Fruit fly (Drosophila melanogaster) whole organism, embryonic: ENCODE measurements around the gene mRpL19.
A peak's percentile ranks its signal among the peaks of the same experiment; 100 is the strongest.

Source experiments
- Adf1 ChIP-seq: fragments of 200-800 bp; sonication (Bioruptor generic); IDR thresholded peaks from 2 replicates; pipeline ENCODE4 v1.3.6; 2022; ENCODE audit warnings: missing biosample characterization, missing genetic modification characterization
- B-H1 ChIP-seq: fragments of 200-800 bp; sonication (Bioruptor generic); IDR thresholded peaks from 3 replicates; pipeline ENCODE4 v1.3.6; 2022; ENCODE audit warnings: missing biosample characterization, missing genetic modification characterization
- CG10267 ChIP-seq: fragments of 200-800 bp; sonication (Bioruptor generic); optimal IDR thresholded peaks from 2 replicates; lab custom pipeline; 2018; ENCODE audit warnings: missing biosample characterization, mild to moderate bottlenecking, missing genetic modification characterization, moderate library complexity
- CG10543 ChIP-seq: fragments of 200-800 bp; sonication (Bioruptor generic); optimal IDR thresholded peaks from 3 replicates; lab custom pipeline; 2017; ENCODE audit warnings: missing biosample characterization, mild to moderate bottlenecking, missing genetic modification characterization, moderate library complexity
- CG12769 ChIP-seq: fragments of 200-800 bp; sonication (Bioruptor generic); optimal IDR thresholded peaks from 2 replicates; lab custom pipeline; 2019; ENCODE audit warnings: missing biosample characterization, mild to moderate bottlenecking, missing genetic modification characterization, moderate library complexity
- CG13287 ChIP-seq: fragments of 200-800 bp; sonication (Bioruptor generic); IDR thresholded peaks from 2 replicates; pipeline ENCODE4 v1.3.6; 2022; ENCODE audit warnings: missing biosample characterization, missing genetic modification characterization; ENCODE audit not compliant: partially characterized antibody
- CG13424 ChIP-seq: fragments of 200-800 bp; sonication (Bioruptor generic); optimal IDR thresholded peaks from 2 replicates; lab custom pipeline; 2019; ENCODE audit warnings: missing biosample characterization, mild to moderate bottlenecking, missing genetic modification characterization, moderate library complexity
- CG13775 ChIP-seq: fragments of 200-800 bp; sonication (Bioruptor generic); optimal IDR thresholded peaks from 3 replicates; lab custom pipeline; 2017; ENCODE audit warnings: missing biosample characterization, mild to moderate bottlenecking, missing genetic modification characterization
- CG14050 ChIP-seq: fragments of 200-800 bp; sonication (Bioruptor generic); IDR thresholded peaks from 3 replicates; pipeline ENCODE4 v1.3.6; 2022; ENCODE audit warnings: missing biosample characterization, missing genetic modification characterization
- CG15479 ChIP-seq: fragments of 200-800 bp; sonication (Bioruptor generic); optimal IDR thresholded peaks from 3 replicates; lab custom pipeline; 2019; ENCODE audit warnings: missing biosample characterization, mild to moderate bottlenecking, missing genetic modification characterization, moderate library complexity
- CG16779 ChIP-seq: fragments of 200-800 bp; sonication (Bioruptor generic); IDR thresholded peaks from 2 replicates; pipeline ENCODE4 v1.3.6; 2022; ENCODE audit warnings: missing biosample characterization, missing genetic modification characterization
- CG17186 ChIP-seq: fragments of 200-800 bp; sonication (Bioruptor generic); optimal IDR thresholded peaks from 3 replicates; lab custom pipeline; 2017; ENCODE audit warnings: missing biosample characterization, missing genetic modification reagents, missing genetic modification characterization
- CG17328 ChIP-seq: fragments of 200-800 bp; sonication (Bioruptor generic); IDR thresholded peaks from 2 replicates; pipeline ENCODE4 v1.3.6; 2022; ENCODE audit warnings: missing biosample characterization, missing genetic modification characterization
- CG17361 ChIP-seq: fragments of 200-800 bp; sonication (Bioruptor generic); IDR thresholded peaks from 3 replicates; pipeline ENCODE4 v1.3.6; 2022; ENCODE audit warnings: missing biosample characterization, missing genetic modification characterization
- CG18262 ChIP-seq: fragments of 200-800 bp; optimal IDR thresholded peaks from 3 replicates; lab custom pipeline; 2019; ENCODE audit warnings: missing biosample characterization, mild to moderate bottlenecking, missing genetic modification characterization, moderate library complexity
- CG31388 ChIP-seq: fragments of 200-800 bp; sonication (Bioruptor generic); optimal IDR thresholded peaks from 2 replicates; lab custom pipeline; 2016; ENCODE audit warnings: missing biosample characterization, missing genetic modification characterization
- CG5953 ChIP-seq: fragments of 200-800 bp; sonication (Bioruptor generic); IDR thresholded peaks from 2 replicates; pipeline ENCODE4 v1.3.6; 2022; ENCODE audit warnings: missing biosample characterization, missing genetic modification characterization
- CG7271 ChIP-seq: fragments of 200-800 bp; sonication (Bioruptor generic); optimal IDR thresholded peaks from 2 replicates; lab custom pipeline; 2018; ENCODE audit warnings: missing biosample characterization, mild to moderate bottlenecking, missing genetic modification characterization, moderate library complexity
- Camta ChIP-seq: fragments of 200-800 bp; sonication (Bioruptor generic); optimal IDR thresholded peaks from 2 replicates; lab custom pipeline; 2016; ENCODE audit warnings: missing biosample characterization, missing genetic modification characterization
- Dref ChIP-seq: fragments of 200-800 bp; sonication (Bioruptor generic); IDR thresholded peaks from 2 replicates; pipeline ENCODE4 v1.3.6; 2022; ENCODE audit warnings: missing biosample characterization, missing genetic modification characterization
- Lim3 ChIP-seq: fragments of 200-800 bp; sonication (Bioruptor generic); IDR thresholded peaks from 2 replicates; pipeline ENCODE4 v1.3.6; 2022; ENCODE audit warnings: missing biosample characterization, missing genetic modification characterization
- Mrtf ChIP-seq: fragments of 200-800 bp; sonication (Bioruptor generic); IDR thresholded peaks from 3 replicates; pipeline ENCODE4 v1.3.6; 2022; ENCODE audit warnings: missing biosample characterization, missing genetic modification characterization
- Oli ChIP-seq: fragments of 200-800 bp; sonication (Bioruptor generic); optimal IDR thresholded peaks from 2 replicates; lab custom pipeline; 2018; ENCODE audit warnings: missing biosample characterization, mild to moderate bottlenecking, missing genetic modification characterization, moderate library complexity
- Sry-β ChIP-seq: fragments of 200-800 bp; sonication (Bioruptor generic); optimal IDR thresholded peaks from 2 replicates; lab custom pipeline; 2018; ENCODE audit warnings: missing biosample characterization, mild to moderate bottlenecking, missing genetic modification characterization, moderate library complexity
- Stat92E ChIP-seq, 3 experiments: fragments of >200 bp in 2 of 3; fragments of 200-800 bp in 1 of 3; sonication (Bioruptor generic) in 1 of 3; optimal IDR thresholded peaks; 2 replicates each; lab custom pipeline; 2017 to 2019; ENCODE audit warnings: missing biosample characterization in 3 of 3, missing genetic modification characterization in 3 of 3, mild to moderate bottlenecking in 1 of 3, moderate library complexity in 1 of 3
- ac ChIP-seq: fragments of 200-800 bp; sonication (Bioruptor generic); optimal IDR thresholded peaks from 3 replicates; lab custom pipeline; 2017; ENCODE audit warnings: missing biosample characterization, mild to moderate bottlenecking, missing genetic modification characterization
- ato ChIP-seq: fragments of 200-800 bp; sonication (Bioruptor generic); IDR thresholded peaks from 2 replicates; pipeline ENCODE4 v1.3.6; 2022; ENCODE audit warnings: missing biosample characterization, missing genetic modification characterization; ENCODE audit not compliant: partially characterized antibody
- az2 ChIP-seq: fragments of 200-800 bp; sonication (Bioruptor generic); optimal IDR thresholded peaks from 3 replicates; lab custom pipeline; 2016; ENCODE audit warnings: missing biosample characterization, missing genetic modification characterization
- btn ChIP-seq: fragments of 200-800 bp; sonication (Bioruptor generic); optimal IDR thresholded peaks from 2 replicates; lab custom pipeline; 2016; ENCODE audit warnings: missing biosample characterization, missing genetic modification characterization
- cg ChIP-seq: fragments of 200-800 bp; sonication (Bioruptor generic); optimal IDR thresholded peaks from 3 replicates; lab custom pipeline; 2019; ENCODE audit warnings: missing biosample characterization, mild to moderate bottlenecking, missing genetic modification characterization, moderate library complexity
- ci ChIP-seq: fragments of 200-800 bp; sonication (Bioruptor generic); IDR thresholded peaks from 3 replicates; pipeline ENCODE4 v1.3.6; 2022; ENCODE audit warnings: missing biosample characterization, missing genetic modification characterization
- dati ChIP-seq: fragments of 200-800 bp; sonication (Bioruptor generic); IDR thresholded peaks from 2 replicates; pipeline ENCODE4 v1.3.6; 2022; ENCODE audit warnings: missing biosample characterization, missing genetic modification characterization
- fd102C ChIP-seq: fragments of 200-800 bp; sonication (Bioruptor generic); optimal IDR thresholded peaks from 2 replicates; lab custom pipeline; 2018; ENCODE audit warnings: missing biosample characterization, mild to moderate bottlenecking, missing genetic modification characterization, moderate library complexity
- lab ChIP-seq: fragments of 200-800 bp; sonication (Bioruptor generic); optimal IDR thresholded peaks from 3 replicates; lab custom pipeline; 2017; ENCODE audit warnings: missing biosample characterization, missing genetic modification characterization, mild to moderate bottlenecking, moderate library complexity, missing genetic modification reagents
- pfk ChIP-seq: fragments of 200-800 bp; sonication (Bioruptor generic); optimal IDR thresholded peaks from 2 replicates; lab custom pipeline; 2018; ENCODE audit warnings: missing biosample characterization, mild to moderate bottlenecking, missing genetic modification characterization, moderate library complexity
- prd ChIP-seq, 3 experiments: fragments of >200 bp in 2 of 3; fragments of 200-800 bp in 1 of 3; sonication (Bioruptor generic) in 1 of 3; optimal IDR thresholded peaks in 2 of 3; IDR thresholded peaks in 1 of 3; 2 replicates in 2 of 3; 3 replicates in 1 of 3; pipeline versions ENCODE4 v1.3.6 to Lab custom; 2017 to 2022; ENCODE audit warnings: missing biosample characterization in 1 of 3, missing genetic modification characterization in 1 of 3
- pros ChIP-seq: fragments of 200-800 bp; sonication (Bioruptor generic); optimal IDR thresholded peaks from 3 replicates; lab custom pipeline; 2019; ENCODE audit warnings: missing biosample characterization, mild to moderate bottlenecking, missing genetic modification characterization, moderate library complexity
- scrt ChIP-seq: fragments of 200-800 bp; sonication (Bioruptor generic); optimal IDR thresholded peaks from 2 replicates; lab custom pipeline; 2018; ENCODE audit warnings: missing biosample characterization, mild to moderate bottlenecking, missing genetic modification characterization, moderate library complexity
- sens ChIP-seq: fragments of 200-800 bp; sonication (Bioruptor generic); peaks from one replicate; lab custom pipeline; 2016; ENCODE audit warnings: missing biosample characterization, missing genetic modification characterization
- slou ChIP-seq: fragments of 200-800 bp; sonication (Bioruptor generic); optimal IDR thresholded peaks from 3 replicates; lab custom pipeline; 2016; ENCODE audit warnings: missing biosample characterization, missing genetic modification characterization
- sr ChIP-seq: fragments of 200-800 bp; sonication (Bioruptor generic); IDR thresholded peaks from 3 replicates; pipeline ENCODE4 v1.3.6; 2022; ENCODE audit warnings: missing biosample characterization, missing genetic modification characterization
- tap ChIP-seq: fragments of 200-800 bp; optimal IDR thresholded peaks from 3 replicates; lab custom pipeline; 2019; ENCODE audit warnings: missing biosample characterization, mild to moderate bottlenecking, missing genetic modification characterization, moderate library complexity
- twi ChIP-seq: fragments of 200-800 bp; optimal IDR thresholded peaks from 2 replicates; lab custom pipeline; 2019; ENCODE audit warnings: missing biosample characterization, mild to moderate bottlenecking, missing genetic modification characterization, moderate library complexity
- tx ChIP-seq: fragments of 200-800 bp; sonication (Bioruptor generic); optimal IDR thresholded peaks from 2 replicates; lab custom pipeline; 2016; ENCODE audit warnings: missing biosample characterization, missing genetic modification characterization
- z ChIP-seq: fragments of 200-800 bp; sonication (Bioruptor generic); IDR thresholded peaks from 3 replicates; pipeline ENCODE4 v1.3.6; 2022; ENCODE audit warnings: missing biosample characterization, missing genetic modification characterization
- zen ChIP-seq: fragments of 200-800 bp; sonication (Bioruptor generic); optimal IDR thresholded peaks from 3 replicates; lab custom pipeline; 2018; ENCODE audit warnings: missing biosample characterization, mild to moderate bottlenecking, missing genetic modification characterization, moderate library complexity
- zf30C ChIP-seq: fragments of 200-800 bp; sonication (Bioruptor generic); optimal IDR thresholded peaks from 3 replicates; lab custom pipeline; 2018; ENCODE audit warnings: missing biosample characterization, mild to moderate bottlenecking, missing genetic modification characterization
- zfh1 ChIP-seq: fragments of 200-800 bp; sonication (Bioruptor generic); IDR thresholded peaks from 3 replicates; pipeline ENCODE4 v1.3.6; 2022; ENCODE audit warnings: missing biosample characterization, missing genetic modification characterization

The mRpL19 gene

DNA sequence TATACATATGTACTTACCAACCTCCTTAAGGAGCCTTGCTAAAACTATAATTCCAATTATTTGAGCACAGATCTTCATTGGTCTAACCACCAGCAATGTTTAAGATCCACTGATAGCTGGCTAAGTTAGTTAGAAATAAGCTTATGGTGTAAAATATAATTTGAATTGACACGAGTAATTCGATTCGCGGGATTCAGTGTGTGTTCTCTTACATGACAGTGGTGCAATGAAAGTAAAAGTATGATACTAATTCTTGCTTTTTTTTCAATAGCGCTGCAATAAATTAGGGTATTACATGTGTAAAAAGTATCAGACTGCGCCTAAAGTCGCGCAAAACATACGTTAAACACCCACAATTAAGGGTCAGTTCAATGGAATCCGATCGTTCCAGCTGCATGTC lies 6.0 kb downstream of the mRpL19 start, which contains the start of gene CG33325:
Gene CG33325, minus strand, starts transcription at position 101 of the 400 bp plus-strand sequence.
- TF ChIP-seq CG10543 (GFP tag; lab: Kevin White, UChicago) (no peak), CG16779 (GFP tag; lab: Robert Waterston, UW) (no peak), B-H1 (GFP tag; lab: Robert Waterston, UW) (no peak), CG13287 (GFP tag; lab: Robert Waterston, UW) (no peak), fd102C (GFP tag; lab: Kevin White, UChicago) (no peak), Oli (tag; lab: Kevin White, UChicago) (no peak), cg (GFP tag; lab: Kevin White, UChicago) (no peak), zf30C (GFP tag; lab: Kevin White, UChicago) (no peak), CG31388 (GFP tag; lab: Kevin White, UChicago) (no peak), CG12769 (tag; lab: Kevin White, UChicago) (no peak), tx (no peak), slou (GFP tag; lab: Kevin White, UChicago) (no peak), sr (no peak), Stat92E (GFP tag; optimal IDR thresholded peaks at IDR 0.05; lab: Kevin White, UChicago) (no peak)

DNA sequence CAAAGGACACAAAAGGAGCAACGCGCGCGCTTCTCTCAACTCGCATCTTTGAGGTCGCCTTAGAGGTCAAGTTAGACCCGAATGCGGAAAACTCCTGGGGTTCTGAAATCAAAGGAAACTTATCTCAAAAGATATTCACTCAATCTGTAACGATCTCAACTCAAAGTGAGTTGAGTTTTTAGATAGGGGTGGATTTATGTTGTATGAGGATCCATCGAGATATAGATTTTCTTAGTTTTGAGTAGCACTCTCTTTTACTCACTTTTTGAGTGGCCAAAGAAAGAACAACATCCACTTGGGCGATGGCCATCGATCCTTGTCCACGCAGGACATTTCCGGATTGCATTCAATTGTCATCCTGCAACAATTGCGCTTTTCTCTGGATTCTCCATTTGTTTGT lies 6.7 kb downstream of the mRpL19 start:
- TF ChIP-seq pros (GFP tag; lab: Kevin White, UChicago) (peak; percentile 73), CG17361 (GFP tag; lab: Robert Waterston, UW) (no peak), z (GFP tag; lab: Robert Waterston, UW) (peak; percentile 96)

DNA sequence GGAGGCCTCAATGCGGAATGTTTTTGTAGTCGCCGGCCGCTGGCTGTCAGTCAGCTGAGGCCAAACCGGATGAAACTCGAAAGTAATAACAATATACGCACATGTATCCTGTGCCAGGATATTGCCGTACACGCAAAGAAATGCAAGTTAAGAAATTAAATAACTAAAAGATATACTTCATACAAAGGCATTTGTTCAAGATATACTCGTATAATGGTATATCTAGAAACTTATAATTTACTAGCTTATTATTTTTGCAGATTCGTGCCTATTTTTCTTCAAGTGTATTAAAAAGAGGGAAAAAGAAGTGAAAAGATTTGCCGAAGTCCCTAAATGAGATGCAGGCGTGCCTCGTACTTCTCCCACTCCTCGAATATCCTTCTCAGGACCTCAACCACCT lies 9.4 kb downstream of the mRpL19 start:
- TF ChIP-seq Lim3 (GFP tag; lab: Robert Waterston, UW) (no peak), ato (GFP tag; lab: Robert Waterston, UW) (no peak), sens (peak; percentile 74), CG17328 (no peak), CG17186 (no peak), CG18262 (tag; lab: Kevin White, UChicago) (peak; percentile 5), ci (GFP tag; lab: Robert Waterston, UW) (0 out of 3 replicates have a peak, but pooled peaks have one; percentile 11), pfk (GFP tag; lab: Kevin White, UChicago) (no peak), Sry-β (no peak), CG14050 (GFP tag; lab: Robert Waterston, UW) (no peak), twi (tag; lab: Kevin White, UChicago) (peak; percentile 12), CG5953 (GFP tag; lab: Robert Waterston, UW) (no peak), btn (no peak), az2 (GFP tag; lab: Kevin White, UChicago) (no peak), Camta (GFP tag; lab: Kevin White, UChicago) (no peak), ac (GFP tag; lab: Kevin White, UChicago) (peak; percentile 27), Adf1 (no peak), Mrtf (GFP tag; lab: Robert Waterston, UW) (no peak), CG15479 (GFP tag; lab: Kevin White, UChicago) (peak; percentile 67), prd (optimal IDR thresholded peaks at IDR 0.05; lab: Kevin White, UChicago) (no peak), prd (GFP tag; IDR thresholded peaks at IDR 0.05; lab: Robert Waterston, UW) (peak; percentile 84), CG10267 (tag; lab: Kevin White, UChicago) (peak; percentile 3), scrt (GFP tag; lab: Kevin White, UChicago) (no peak), zfh1 (GFP tag; lab: Robert Waterston, UW) (peak; percentile 28; the same call in 1 of the 3 replicates), zen (peak; percentile 88), CG7271 (peak; percentile 58), Dref (GFP tag; lab: Robert Waterston, UW) (0 out of 2 replicates have a peak, but pooled peaks have one; percentile 1), dati (no peak), CG13424 (tag; lab: Kevin White, UChicago) (no peak), CG13775 (GFP tag; lab: Kevin White, UChicago) (peak; percentile 4), tap (tag; lab: Kevin White, UChicago) (no peak), lab (GFP tag; lab: Kevin White, UChicago) (no peak)
